Fruit fly (Drosophila melanogaster) whole organism, prepupa: Measurements from ENCODE around the gene mei-P26.
A peak's percentile ranks its signal among the peaks of the same experiment; 100 is the strongest.

Source experiments
- Blimp-1 ChIP-seq: fragments of 200-800 bp; sonication (Bioruptor generic); optimal IDR thresholded peaks from 3 replicates; lab custom pipeline; 2017; ENCODE audit warnings: missing biosample characterization, missing genetic modification characterization, mild to moderate bottlenecking, moderate library complexity, missing genetic modification reagents
- CG10631 ChIP-seq: fragments of 200-800 bp; sonication (Bioruptor generic); optimal IDR thresholded peaks from 2 replicates; lab custom pipeline; 2016; ENCODE audit warnings: missing biosample characterization, missing genetic modification characterization
- CG10669 ChIP-seq: fragments of 200-800 bp; sonication (Bioruptor generic); optimal IDR thresholded peaks from 3 replicates; lab custom pipeline; 2018; ENCODE audit warnings: missing biosample characterization, mild to moderate bottlenecking, missing genetic modification characterization, moderate library complexity
- CG11294 ChIP-seq: fragments of 200-800 bp; sonication (Bioruptor generic); IDR thresholded peaks from 2 replicates; pipeline ENCODE4 v1.3.6; 2022; ENCODE audit warnings: missing biosample characterization, missing genetic modification characterization
- CG11762 ChIP-seq: fragments of 200-800 bp; sonication (Bioruptor generic); optimal IDR thresholded peaks from 3 replicates; lab custom pipeline; 2016; ENCODE audit warnings: missing biosample characterization, missing genetic modification characterization; ENCODE audit not compliant: insufficient read depth
- CG11902 ChIP-seq: fragments of 200-800 bp; sonication (Bioruptor generic); optimal IDR thresholded peaks from 3 replicates; lab custom pipeline; 2016; ENCODE audit warnings: missing biosample characterization, missing genetic modification characterization
- CG15336 ChIP-seq: fragments of 200-800 bp; sonication (Bioruptor generic); IDR thresholded peaks from 2 replicates; pipeline ENCODE4 v1.3.6; 2022; ENCODE audit warnings: missing biosample characterization, missing genetic modification characterization
- CG1621 ChIP-seq: fragments of 200-800 bp; sonication (Bioruptor generic); optimal IDR thresholded peaks from 3 replicates; lab custom pipeline; 2018; ENCODE audit warnings: missing biosample characterization, mild to moderate bottlenecking, missing genetic modification characterization
- CG16779 ChIP-seq: fragments of 200-800 bp; sonication (Bioruptor generic); optimal IDR thresholded peaks from 3 replicates; lab custom pipeline; 2017; ENCODE audit warnings: missing biosample characterization, mild to moderate bottlenecking, missing genetic modification characterization
- CG3032 ChIP-seq: fragments of 200-800 bp; optimal IDR thresholded peaks from 2 replicates; lab custom pipeline; 2019; ENCODE audit warnings: missing biosample characterization, mild to moderate bottlenecking, missing genetic modification characterization, moderate library complexity
- CG32006 ChIP-seq: fragments of 200-800 bp; sonication (Bioruptor generic); optimal IDR thresholded peaks from 3 replicates; lab custom pipeline; 2017; ENCODE audit warnings: missing biosample characterization, mild to moderate bottlenecking, missing genetic modification characterization
- CG34406 ChIP-seq: fragments of 200-800 bp; sonication (Bioruptor generic); optimal IDR thresholded peaks from 3 replicates; lab custom pipeline; 2016; ENCODE audit warnings: missing biosample characterization, missing genetic modification characterization
- CG4318 ChIP-seq: fragments of 200-800 bp; sonication (Bioruptor generic); optimal IDR thresholded peaks from 3 replicates; lab custom pipeline; 2017; ENCODE audit warnings: missing biosample characterization, mild to moderate bottlenecking, missing genetic modification characterization
- CG6163 ChIP-seq: fragments of 200-800 bp; sonication (Bioruptor generic); IDR thresholded peaks from 3 replicates; pipeline ENCODE4 v1.3.6; 2022; ENCODE audit warnings: missing biosample characterization, missing genetic modification characterization
- CG6276 ChIP-seq: fragments of 200-800 bp; sonication (Bioruptor generic); optimal IDR thresholded peaks from 2 replicates; lab custom pipeline; 2017; ENCODE audit warnings: missing biosample characterization, mild to moderate bottlenecking, missing genetic modification characterization
- CG6792 ChIP-seq: fragments of 200-800 bp; sonication (Bioruptor generic); optimal IDR thresholded peaks from 3 replicates; lab custom pipeline; 2016; ENCODE audit warnings: missing biosample characterization, missing genetic modification characterization
- CG6808 ChIP-seq: fragments of 200-800 bp; sonication (Bioruptor generic); optimal IDR thresholded peaks from 3 replicates; lab custom pipeline; 2017; ENCODE audit warnings: missing biosample characterization, missing genetic modification characterization, mild to moderate bottlenecking, moderate library complexity, missing genetic modification reagents
- CG6854 ChIP-seq: fragments of 200-800 bp; sonication (Bioruptor generic); optimal IDR thresholded peaks from 2 replicates; lab custom pipeline; 2017; ENCODE audit warnings: missing biosample characterization, mild to moderate bottlenecking, missing genetic modification characterization
- CG7368 ChIP-seq: fragments of 200-800 bp; sonication (Bioruptor generic); optimal IDR thresholded peaks from 3 replicates; lab custom pipeline; 2016; ENCODE audit warnings: missing biosample characterization, missing genetic modification characterization
- CG8119 ChIP-seq: fragments of 200-800 bp; sonication (Bioruptor generic); IDR thresholded peaks from 3 replicates; pipeline ENCODE4 v1.3.6; 2022; ENCODE audit warnings: missing biosample characterization, missing genetic modification characterization
- CG8319 ChIP-seq: fragments of 200-800 bp; sonication (Bioruptor generic); optimal IDR thresholded peaks from 3 replicates; lab custom pipeline; 2016; ENCODE audit warnings: missing biosample characterization, missing genetic modification characterization
- CG8632 ChIP-seq: fragments of 200-800 bp; sonication (Bioruptor generic); optimal IDR thresholded peaks from 3 replicates; lab custom pipeline; 2016; ENCODE audit warnings: missing biosample characterization, missing genetic modification characterization
- Eip93F ChIP-seq: fragments of 200-800 bp; sonication (Bioruptor generic); optimal IDR thresholded peaks from 2 replicates; lab custom pipeline; 2016; ENCODE audit warnings: missing biosample characterization, mild to moderate bottlenecking, missing genetic modification characterization
- Ets21C ChIP-seq: fragments of 200-800 bp; sonication (Bioruptor generic); optimal IDR thresholded peaks from 3 replicates; lab custom pipeline; 2016; ENCODE audit warnings: missing biosample characterization, missing genetic modification characterization
- Hr38 ChIP-seq: sonication (Bioruptor generic); optimal IDR thresholded peaks from 2 replicates; lab custom pipeline; 2016; ENCODE audit warnings: missing biosample characterization, missing genetic modification characterization
- Hr39 ChIP-seq: fragments of 200-800 bp; sonication (Bioruptor generic); optimal IDR thresholded peaks from 2 replicates; lab custom pipeline; 2016; ENCODE audit warnings: missing biosample characterization, missing genetic modification characterization
- Hr4 ChIP-seq: fragments of 200-800 bp; sonication (Bioruptor generic); optimal IDR thresholded peaks from 3 replicates; lab custom pipeline; 2016; ENCODE audit warnings: missing biosample characterization, missing genetic modification characterization
- Met ChIP-seq: fragments of 200-800 bp; sonication (Bioruptor generic); optimal IDR thresholded peaks from 3 replicates; lab custom pipeline; 2016; ENCODE audit warnings: missing biosample characterization, missing genetic modification characterization
- OdsH ChIP-seq: fragments of 200-800 bp; sonication (Bioruptor generic); optimal IDR thresholded peaks from 3 replicates; lab custom pipeline; 2016; ENCODE audit warnings: missing biosample characterization, missing genetic modification characterization
- Sox14 ChIP-seq: fragments of 200-800 bp; sonication (Bioruptor generic); optimal IDR thresholded peaks from 3 replicates; lab custom pipeline; 2016; ENCODE audit warnings: missing biosample characterization, missing genetic modification characterization
- Sox15 ChIP-seq: fragments of 200-800 bp; sonication (Bioruptor generic); optimal IDR thresholded peaks from 3 replicates; lab custom pipeline; 2016; ENCODE audit warnings: missing biosample characterization, missing genetic modification characterization
- achi ChIP-seq: fragments of 200-800 bp; sonication (Bioruptor generic); optimal IDR thresholded peaks from 3 replicates; lab custom pipeline; 2016; ENCODE audit warnings: missing biosample characterization, missing genetic modification characterization
- cyc ChIP-seq: fragments of 200-800 bp; sonication (Bioruptor generic); optimal IDR thresholded peaks from 3 replicates; lab custom pipeline; 2016; ENCODE audit warnings: missing biosample characterization, missing genetic modification characterization
- dsx ChIP-seq: fragments of 200-800 bp; optimal IDR thresholded peaks from 3 replicates; lab custom pipeline; 2019; ENCODE audit warnings: missing biosample characterization, mild to moderate bottlenecking, missing genetic modification characterization, moderate library complexity; ENCODE audit not compliant: poor library complexity, severe bottlenecking
- eg ChIP-seq: fragments of 200-800 bp; sonication (Bioruptor generic); IDR thresholded peaks from 3 replicates; pipeline ENCODE4 v1.3.6; 2022; ENCODE audit warnings: missing biosample characterization, missing genetic modification characterization
- esn ChIP-seq: fragments of 200-800 bp; sonication (Bioruptor generic); optimal IDR thresholded peaks from 2 replicates; lab custom pipeline; 2016; ENCODE audit warnings: missing biosample characterization, mild to moderate bottlenecking, missing genetic modification characterization, moderate library complexity
- fd85E ChIP-seq: fragments of 200-800 bp; sonication (Bioruptor generic); optimal IDR thresholded peaks from 3 replicates; lab custom pipeline; 2016; ENCODE audit warnings: missing biosample characterization, missing genetic modification characterization
- fkh ChIP-seq: fragments of 200-800 bp; sonication (Bioruptor generic); optimal IDR thresholded peaks from 3 replicates; lab custom pipeline; 2017; ENCODE audit warnings: missing biosample characterization, mild to moderate bottlenecking, missing genetic modification characterization, moderate library complexity
- lz ChIP-seq: fragments of 200-800 bp; sonication (Bioruptor generic); optimal IDR thresholded peaks from 3 replicates; lab custom pipeline; 2016; ENCODE audit warnings: missing biosample characterization, missing genetic modification characterization
- net ChIP-seq: fragments of 200-800 bp; sonication (Bioruptor generic); optimal IDR thresholded peaks from 3 replicates; lab custom pipeline; 2016; ENCODE audit warnings: missing biosample characterization, missing genetic modification characterization
- pdm3 ChIP-seq: fragments of 200-800 bp; sonication (Bioruptor generic); optimal IDR thresholded peaks from 3 replicates; lab custom pipeline; 2016; ENCODE audit warnings: missing biosample characterization, missing genetic modification characterization
- salr ChIP-seq, 2 experiments: fragments of 200-800 bp; sonication (Bioruptor generic); optimal IDR thresholded peaks; 3 replicates each; lab custom pipeline; 2016 to 2018; ENCODE audit warnings: missing biosample characterization in 2 of 2, missing genetic modification characterization in 2 of 2, mild to moderate bottlenecking in 1 of 2
- ss ChIP-seq, 2 experiments: fragments of 200-800 bp; sonication (Bioruptor generic); optimal IDR thresholded peaks; 2 replicates in 1 of 2; 3 replicates in 1 of 2; lab custom pipeline; 2017 to 2018; ENCODE audit warnings: mild to moderate bottlenecking in 2 of 2, missing biosample characterization in 2 of 2, missing genetic modification characterization in 2 of 2, moderate library complexity in 1 of 2
- vri ChIP-seq: fragments of 200-800 bp; sonication (Bioruptor generic); optimal IDR thresholded peaks from 3 replicates; lab custom pipeline; 2016; ENCODE audit warnings: missing biosample characterization, mild to moderate bottlenecking, missing genetic modification characterization

Gene mei-P26

DNA sequence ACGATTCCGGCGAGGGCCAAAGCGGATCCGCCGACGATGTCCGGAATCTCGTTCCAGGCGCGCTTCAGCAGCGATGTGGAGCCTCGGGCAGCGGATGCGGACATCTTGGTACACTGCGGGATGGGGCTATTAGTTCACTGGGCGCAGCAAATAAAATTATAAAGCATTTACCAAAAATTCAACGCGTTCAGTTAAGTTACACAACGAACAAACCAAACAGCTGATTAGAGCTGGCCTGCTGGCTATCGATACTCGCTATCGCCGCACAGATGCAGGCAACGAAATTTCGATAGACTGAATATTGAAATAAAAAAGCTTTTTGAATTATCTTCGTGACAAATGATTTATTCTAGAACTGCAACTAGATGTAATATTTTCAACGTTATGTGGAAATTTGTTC is 3.3 kb upstream of the mei-P26 start, which contains the start of gene NdufA3:
Gene NdufA3, minus strand, starts transcription at position 317 of the 400 bp plus-strand sequence.
- TF ChIP-seq CG6854 = no peak
- TF ChIP-seq Sox14 (GFP tag; lab: Kevin White, UChicago) = no peak
- TF ChIP-seq CG3032 (tag; lab: Kevin White, UChicago) = no peak
- no peak for TF ChIP-seq OdsH (GFP tag; lab: Kevin White, UChicago)
- TF ChIP-seq vri = peak; percentile 41
- no peak for TF ChIP-seq fkh (GFP tag; lab: Kevin White, UChicago)
- TF ChIP-seq net = no peak
- no peak for TF ChIP-seq ss (GFP tag; optimal IDR thresholded peaks at IDR 0.05; lab: Kevin White, UChicago)
- no peak for TF ChIP-seq Hr38 (GFP tag; lab: Kevin White, UChicago)
- TF ChIP-seq, all 60 proteins: peak for 1

DNA sequence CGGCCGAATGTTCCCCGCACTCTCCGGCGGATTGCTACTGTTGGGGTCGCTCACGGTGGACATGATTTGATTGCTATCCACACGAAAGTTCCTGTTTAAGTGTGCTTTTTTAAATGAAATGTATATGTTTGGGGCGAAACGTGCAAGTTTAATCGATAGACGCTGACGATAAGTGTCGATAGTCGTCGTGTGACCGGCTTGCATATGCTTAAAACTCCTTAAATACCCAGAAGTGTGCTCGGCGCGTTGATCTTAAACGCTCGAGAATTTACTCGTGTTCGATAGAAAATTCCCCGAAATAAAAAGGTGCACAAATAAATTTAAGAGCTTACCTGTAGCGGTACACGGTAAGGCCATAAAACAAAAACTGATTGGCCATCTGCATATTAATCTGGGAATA is 1.1 kb upstream of the mei-P26 start, which contains the start of the genes Zpr1 and CG44532:
Gene Zpr1, minus strand, starts transcription at position 179 of the 400 bp plus-strand sequence.
Gene CG44532, plus strand, starts transcription at position 181 of the 400 bp plus-strand sequence.
- TF ChIP-seq CG1621 (no peak), CG11902 (GFP tag; lab: Kevin White, UChicago) (no peak), CG8119 (GFP tag; lab: Robert Waterston, UW) (no peak), CG8319 (GFP tag; lab: Kevin White, UChicago) (no peak), CG8632 (GFP tag; lab: Kevin White, UChicago) (no peak), CG10631 (no peak), CG7368 (GFP tag; lab: Kevin White, UChicago) (no peak), Hr4 (GFP tag; lab: Kevin White, UChicago) (no peak), Ets21C (no peak), Sox15 (no peak), CG6276 (no peak), Met (GFP tag; lab: Kevin White, UChicago) (no peak), ss (GFP tag; optimal IDR thresholded peaks at IDR 0.05; lab: Kevin White, UChicago) (no peak)

DNA sequence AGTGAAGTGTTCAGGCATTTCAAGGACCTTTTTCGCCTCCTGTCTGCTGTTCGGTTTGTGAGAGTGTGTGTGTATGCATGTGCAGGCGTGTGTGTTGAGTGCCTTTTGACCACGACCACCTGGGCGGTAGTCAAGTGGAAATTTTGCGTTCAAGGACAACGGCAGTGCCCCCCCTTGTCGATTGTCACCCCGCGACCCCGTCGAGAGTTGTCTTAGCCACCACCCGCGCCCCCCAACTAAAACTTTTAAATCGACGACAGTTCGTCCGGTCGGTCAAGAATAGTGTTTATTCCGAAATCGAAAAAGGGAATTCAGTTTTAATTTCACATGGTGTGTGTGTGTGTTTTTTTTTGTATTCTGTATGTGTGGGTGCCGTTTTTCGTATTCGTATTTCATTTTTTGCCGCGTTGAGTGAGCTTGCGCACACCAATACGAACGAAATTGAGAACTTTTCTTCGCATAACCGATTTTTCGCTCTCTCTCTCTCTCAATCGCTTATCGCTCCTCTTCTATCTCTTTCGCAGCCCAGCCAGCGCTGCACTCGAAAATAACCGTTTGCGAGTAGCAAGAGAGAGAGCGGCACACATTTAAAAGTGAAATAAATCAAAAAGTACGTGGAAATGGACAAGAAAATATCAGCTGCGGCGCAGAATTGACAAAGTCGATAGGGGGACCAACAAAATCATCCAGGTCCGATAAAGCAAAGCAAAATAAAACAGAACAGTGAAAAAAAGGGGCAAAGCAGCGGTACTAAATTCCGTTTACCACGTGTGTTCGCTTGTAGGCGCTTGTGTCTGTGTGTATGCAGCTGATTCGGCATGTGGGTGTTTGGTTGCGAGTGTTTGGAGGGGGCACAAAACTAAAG is 822 bp downstream of the mei-P26 start:
- TF ChIP-seq Ets21C (no peak), CG6854 (peak; percentile 20), CG32006 (GFP tag; lab: Kevin White, UChicago) (no peak), CG11902 (GFP tag; lab: Kevin White, UChicago) (no peak), CG11762 (GFP tag; lab: Kevin White, UChicago) (no peak), CG11294 (no peak), CG15336 (GFP tag; lab: Robert Waterston, UW) (peak; percentile 32; the same call in 1 of the 2 replicates), Eip93F (GFP tag; lab: Kevin White, UChicago) (no peak), esn (GFP tag; lab: Kevin White, UChicago) (no peak), CG6808 (peak; percentile 19), CG10631 (no peak), net (peak; percentile 35), CG16779 (tag; lab: Kevin White, UChicago) (peak; percentile 37), fkh (GFP tag; lab: Kevin White, UChicago) (no peak), lz (GFP tag; lab: Kevin White, UChicago) (no peak), Hr39 (no peak), CG8119 (GFP tag; lab: Robert Waterston, UW) (no peak), CG34406 (no peak), CG10669 (GFP tag; lab: Kevin White, UChicago) (no peak), cyc (GFP tag; lab: Kevin White, UChicago) (no peak), vri (no peak), CG4318 (GFP tag; lab: Kevin White, UChicago) (no peak), salr (GFP tag; optimal IDR thresholded peaks at IDR 0.05; lab: Kevin White, UChicago) (peak in 1 of 2 experiments; percentile 38), Sox14 (GFP tag; lab: Kevin White, UChicago) (no peak), eg (GFP tag; lab: Robert Waterston, UW) (peak; percentile 69), CG6276 (peak; percentile 64), CG6163 (GFP tag; lab: Robert Waterston, UW) (peak; percentile 68), CG8319 (GFP tag; lab: Kevin White, UChicago) (no peak), Blimp-1 (GFP tag; lab: Kevin White, UChicago) (peak; percentile 29), pdm3 (no peak), fd85E (no peak), CG6792 (GFP tag; lab: Kevin White, UChicago) (no peak), ss (GFP tag; optimal IDR thresholded peaks at IDR 0.05; lab: Kevin White, UChicago) (peak; percentile 45 to 56), dsx (GFP tag; lab: Kevin White, UChicago) (peak; percentile 16), achi (no peak)
